Fruit fly (Drosophila melanogaster) whole organism, embryonic: Measurements from ENCODE around the gene barr.

Experiments
- Adf1 ChIP-seq: fragments of 200-800 bp; sonication (Bioruptor generic); IDR thresholded peaks from 2 replicates; pipeline ENCODE4 v1.3.6; 2022; ENCODE audit warnings: missing biosample characterization, missing genetic modification characterization
- CG11456 ChIP-seq: fragments of 200-800 bp; sonication (Bioruptor generic); IDR thresholded peaks from 3 replicates; pipeline ENCODE4 v1.3.6; 2022; ENCODE audit warnings: missing biosample characterization, missing genetic modification characterization
- CG12071 ChIP-seq: fragments of 200-800 bp; sonication (Bioruptor generic); optimal IDR thresholded peaks from 3 replicates; lab custom pipeline; 2018; ENCODE audit warnings: missing biosample characterization, mild to moderate bottlenecking, missing genetic modification characterization
- CG1233 ChIP-seq: fragments of 200-800 bp; sonication (Bioruptor generic); optimal IDR thresholded peaks from 4 replicates; lab custom pipeline; 2018; ENCODE audit warnings: missing biosample characterization, mild to moderate bottlenecking, missing genetic modification characterization
- CG12769 ChIP-seq: fragments of 200-800 bp; sonication (Bioruptor generic); optimal IDR thresholded peaks from 2 replicates; lab custom pipeline; 2019; ENCODE audit warnings: missing biosample characterization, mild to moderate bottlenecking, missing genetic modification characterization, moderate library complexity
- CG13123 ChIP-seq: fragments of 200-800 bp; sonication (Bioruptor generic); optimal IDR thresholded peaks from 2 replicates; lab custom pipeline; 2016; ENCODE audit warnings: missing biosample characterization, missing genetic modification characterization
- CG13287 ChIP-seq: fragments of 200-800 bp; sonication (Bioruptor generic); IDR thresholded peaks from 2 replicates; pipeline ENCODE4 v1.3.6; 2022; ENCODE audit warnings: missing biosample characterization, missing genetic modification characterization; ENCODE audit not compliant: partially characterized antibody
- CG14710 ChIP-seq: fragments of 200-800 bp; sonication (Bioruptor generic); optimal IDR thresholded peaks from 3 replicates; lab custom pipeline; 2019; ENCODE audit warnings: missing biosample characterization, mild to moderate bottlenecking, missing genetic modification characterization, moderate library complexity
- CG15073 ChIP-seq: fragments of 200-800 bp; sonication (Bioruptor generic); optimal IDR thresholded peaks from 2 replicates; lab custom pipeline; 2016; ENCODE audit warnings: missing biosample characterization, missing genetic modification characterization
- CG16813 ChIP-seq: fragments of 200-800 bp; sonication (Bioruptor generic); IDR thresholded peaks from 3 replicates; pipeline ENCODE4 v1.3.6; 2022; ENCODE audit warnings: missing biosample characterization, missing genetic modification characterization; ENCODE audit not compliant: partially characterized antibody
- CG1792 ChIP-seq: fragments of 200-800 bp; sonication (Bioruptor generic); optimal IDR thresholded peaks from 2 replicates; lab custom pipeline; 2016; ENCODE audit warnings: missing biosample characterization, missing genetic modification characterization
- CG1832 ChIP-seq: fragments of 200-800 bp; sonication (Bioruptor generic); optimal IDR thresholded peaks from 2 replicates; lab custom pipeline; 2017; ENCODE audit warnings: missing biosample characterization, mild to moderate bottlenecking, missing genetic modification characterization, inconsistent platforms
- CG2120 ChIP-seq: fragments of 200-800 bp; sonication (Bioruptor generic); optimal IDR thresholded peaks from 3 replicates; lab custom pipeline; 2016; ENCODE audit warnings: missing biosample characterization, missing genetic modification characterization
- CG2875 ChIP-seq: fragments of 200-800 bp; sonication (Bioruptor generic); optimal IDR thresholded peaks from 2 replicates; lab custom pipeline; 2017; ENCODE audit warnings: missing biosample characterization, mild to moderate bottlenecking, missing genetic modification characterization, missing genetic modification reagents
- CG34376 ChIP-seq: fragments of 200-800 bp; sonication (Bioruptor generic); optimal IDR thresholded peaks from 2 replicates; lab custom pipeline; 2018; ENCODE audit warnings: missing biosample characterization, mild to moderate bottlenecking, missing genetic modification characterization
- CG43689 ChIP-seq: fragments of 200-800 bp; sonication (Bioruptor generic); IDR thresholded peaks from 2 replicates; pipeline ENCODE4 v1.3.6; 2022; ENCODE audit warnings: missing biosample characterization, missing genetic modification characterization
- CG6689 ChIP-seq: fragments of 200-800 bp; sonication (Bioruptor generic); IDR thresholded peaks from 2 replicates; pipeline ENCODE4 v1.3.6; 2022; ENCODE audit warnings: missing biosample characterization, missing genetic modification characterization
- CG7786 ChIP-seq: fragments of 200-800 bp; sonication (Bioruptor generic); optimal IDR thresholded peaks from 2 replicates; lab custom pipeline; 2016; ENCODE audit warnings: missing biosample characterization, missing genetic modification characterization
- CG9727 ChIP-seq: fragments of 200-800 bp; sonication (Bioruptor generic); optimal IDR thresholded peaks from 3 replicates; lab custom pipeline; 2017; ENCODE audit warnings: missing biosample characterization, mild to moderate bottlenecking, missing genetic modification characterization
- CrebB ChIP-seq: fragments of 200-800 bp; sonication (Bioruptor generic); optimal IDR thresholded peaks from 3 replicates; lab custom pipeline; 2018; ENCODE audit warnings: missing biosample characterization, mild to moderate bottlenecking, missing genetic modification characterization
- D19A ChIP-seq: fragments of 200-800 bp; optimal IDR thresholded peaks from 3 replicates; lab custom pipeline; 2019; ENCODE audit warnings: missing biosample characterization, mild to moderate bottlenecking, missing genetic modification characterization, moderate library complexity
- Ets65A ChIP-seq: fragments of 200-800 bp; sonication (Bioruptor generic); peaks from one replicate; lab custom pipeline; 2016; ENCODE audit warnings: missing biosample characterization, missing genetic modification characterization
- GATAe ChIP-seq: fragments of 200-800 bp; sonication (Bioruptor generic); conservative IDR thresholded peaks from 2 replicates; pipeline ENCODE4 v1.3.6; 2022; ENCODE audit warnings: missing biosample characterization, missing genetic modification characterization
- NK7.1 ChIP-seq: fragments of 200-800 bp; sonication (Bioruptor generic); optimal IDR thresholded peaks from 3 replicates; lab custom pipeline; 2016; ENCODE audit warnings: missing biosample characterization, missing genetic modification characterization
- Neu2 ChIP-seq: fragments of 200-800 bp; sonication (Bioruptor generic); optimal IDR thresholded peaks from 3 replicates; lab custom pipeline; 2016; ENCODE audit warnings: missing biosample characterization, missing genetic modification characterization, borderline replicate concordance
- Optix ChIP-seq: fragments of 200-800 bp; sonication (Bioruptor generic); IDR thresholded peaks from 3 replicates; pipeline ENCODE4 v1.3.6; 2022; ENCODE audit warnings: missing biosample characterization, missing genetic modification characterization
- Poxn ChIP-seq: fragments of 200-800 bp; sonication (Bioruptor generic); IDR thresholded peaks from 2 replicates; pipeline ENCODE4 v1.3.6; 2022; ENCODE audit warnings: missing biosample characterization, missing genetic modification characterization
- Rfx ChIP-seq: fragments of 200-800 bp; sonication (Bioruptor generic); IDR thresholded peaks from 2 replicates; pipeline ENCODE4 v1.3.6; 2022; ENCODE audit warnings: missing biosample characterization, missing genetic modification characterization
- Rx ChIP-seq: fragments of 200-800 bp; sonication (Bioruptor generic); IDR thresholded peaks from 2 replicates; pipeline ENCODE4 v1.3.6; 2022; ENCODE audit warnings: missing biosample characterization, missing genetic modification characterization
- ato ChIP-seq: fragments of 200-800 bp; sonication (Bioruptor generic); IDR thresholded peaks from 2 replicates; pipeline ENCODE4 v1.3.6; 2022; ENCODE audit warnings: missing biosample characterization, missing genetic modification characterization; ENCODE audit not compliant: partially characterized antibody
- az2 ChIP-seq: fragments of 200-800 bp; sonication (Bioruptor generic); optimal IDR thresholded peaks from 3 replicates; lab custom pipeline; 2016; ENCODE audit warnings: missing biosample characterization, missing genetic modification characterization
- bab2 ChIP-seq: fragments of 200-800 bp; sonication (Bioruptor generic); optimal IDR thresholded peaks from 2 replicates; lab custom pipeline; 2016; ENCODE audit warnings: missing biosample characterization, missing genetic modification characterization
- cad ChIP-seq: fragments of >200 bp; optimal IDR thresholded peaks from 2 replicates; lab custom pipeline; 2017; ENCODE audit warnings: missing biosample characterization, missing genetic modification characterization
- chn ChIP-seq: fragments of 200-800 bp; sonication (Bioruptor generic); optimal IDR thresholded peaks from 2 replicates; lab custom pipeline; 2016; ENCODE audit warnings: missing biosample characterization, missing genetic modification characterization
- dimm ChIP-seq: fragments of 200-800 bp; sonication (Bioruptor generic); IDR thresholded peaks from 2 replicates; pipeline ENCODE4 v1.3.6; 2022; ENCODE audit warnings: missing biosample characterization, missing genetic modification characterization
- dysf ChIP-seq: fragments of 200-800 bp; sonication (Bioruptor generic); IDR thresholded peaks from 3 replicates; pipeline ENCODE4 v1.3.6; 2022; ENCODE audit warnings: missing biosample characterization, missing genetic modification characterization
- fru ChIP-seq: fragments of >200 bp; optimal IDR thresholded peaks from 2 replicates; lab custom pipeline; 2017
- grn ChIP-seq: fragments of 200-800 bp; sonication (Bioruptor generic); optimal IDR thresholded peaks from 3 replicates; lab custom pipeline; 2017; ENCODE audit warnings: missing biosample characterization, missing genetic modification characterization
- gsb ChIP-seq: fragments of 200-800 bp; sonication (Bioruptor generic); IDR thresholded peaks from 2 replicates; pipeline ENCODE4 v1.3.6; 2022; ENCODE audit warnings: missing biosample characterization, missing genetic modification characterization
- hkb ChIP-seq, 2 experiments: fragments of 200-800 bp in 1 of 2; fragments of >200 bp in 1 of 2; sonication (Bioruptor generic) in 1 of 2; IDR thresholded peaks in 1 of 2; optimal IDR thresholded peaks in 1 of 2; 2 replicates each; pipeline versions ENCODE4 v1.3.6 to Lab custom; 2017 to 2022; ENCODE audit warnings: missing biosample characterization in 1 of 2, missing genetic modification characterization in 1 of 2
- maf-S ChIP-seq: fragments of 200-800 bp; sonication (Bioruptor generic); optimal IDR thresholded peaks from 2 replicates; lab custom pipeline; 2016; ENCODE audit warnings: missing biosample characterization, missing genetic modification characterization
- org-1 ChIP-seq: fragments of 200-800 bp; sonication (Bioruptor generic); optimal IDR thresholded peaks from 2 replicates; lab custom pipeline; 2017; ENCODE audit warnings: missing biosample characterization, missing genetic modification characterization
- pan ChIP-seq, 4 experiments: fragments of >200 bp in 3 of 4; fragments of 200-800 bp in 1 of 4; sonication (Bioruptor generic) in 1 of 4; optimal IDR thresholded peaks in 3 of 4; IDR thresholded peaks in 1 of 4; 2 replicates each; pipeline versions ENCODE4 v1.3.6 to Lab custom; 2017 to 2022; ENCODE audit warnings: missing biosample characterization in 2 of 4, missing genetic modification characterization in 2 of 4, mixed read lengths in 1 of 4
- pita ChIP-seq: fragments of 200-800 bp; sonication (Bioruptor generic); optimal IDR thresholded peaks from 2 replicates; lab custom pipeline; 2017; ENCODE audit warnings: missing biosample characterization, mild to moderate bottlenecking, missing genetic modification characterization
- rib ChIP-seq: fragments of 200-800 bp; sonication (Bioruptor generic); IDR thresholded peaks from 2 replicates; pipeline ENCODE4 v1.3.6; 2022; ENCODE audit warnings: missing biosample characterization, missing genetic modification characterization
- scrt ChIP-seq: fragments of 200-800 bp; sonication (Bioruptor generic); optimal IDR thresholded peaks from 2 replicates; lab custom pipeline; 2018; ENCODE audit warnings: missing biosample characterization, mild to moderate bottlenecking, missing genetic modification characterization, moderate library complexity
- sd ChIP-seq: fragments of 200-800 bp; sonication (Bioruptor generic); optimal IDR thresholded peaks from 3 replicates; lab custom pipeline; 2018; ENCODE audit warnings: missing biosample characterization, mild to moderate bottlenecking, missing genetic modification characterization, moderate library complexity
- sens-2 ChIP-seq: fragments of 200-800 bp; sonication (Bioruptor generic); IDR thresholded peaks from 2 replicates; pipeline ENCODE4 v1.3.6; 2022; ENCODE audit warnings: missing biosample characterization, missing genetic modification characterization
- sr ChIP-seq: fragments of 200-800 bp; sonication (Bioruptor generic); IDR thresholded peaks from 3 replicates; pipeline ENCODE4 v1.3.6; 2022; ENCODE audit warnings: missing biosample characterization, missing genetic modification characterization
- ssp ChIP-seq: fragments of 200-800 bp; sonication (Bioruptor generic); IDR thresholded peaks from 2 replicates; pipeline ENCODE4 v1.3.6; 2022; ENCODE audit warnings: missing biosample characterization, missing genetic modification characterization
- unc-4 ChIP-seq: fragments of 200-800 bp; sonication (Bioruptor generic); IDR thresholded peaks from 2 replicates; pipeline ENCODE4 v1.3.6; 2022; ENCODE audit warnings: missing biosample characterization, missing genetic modification characterization; ENCODE audit not compliant: partially characterized antibody

The barr gene

DNA sequence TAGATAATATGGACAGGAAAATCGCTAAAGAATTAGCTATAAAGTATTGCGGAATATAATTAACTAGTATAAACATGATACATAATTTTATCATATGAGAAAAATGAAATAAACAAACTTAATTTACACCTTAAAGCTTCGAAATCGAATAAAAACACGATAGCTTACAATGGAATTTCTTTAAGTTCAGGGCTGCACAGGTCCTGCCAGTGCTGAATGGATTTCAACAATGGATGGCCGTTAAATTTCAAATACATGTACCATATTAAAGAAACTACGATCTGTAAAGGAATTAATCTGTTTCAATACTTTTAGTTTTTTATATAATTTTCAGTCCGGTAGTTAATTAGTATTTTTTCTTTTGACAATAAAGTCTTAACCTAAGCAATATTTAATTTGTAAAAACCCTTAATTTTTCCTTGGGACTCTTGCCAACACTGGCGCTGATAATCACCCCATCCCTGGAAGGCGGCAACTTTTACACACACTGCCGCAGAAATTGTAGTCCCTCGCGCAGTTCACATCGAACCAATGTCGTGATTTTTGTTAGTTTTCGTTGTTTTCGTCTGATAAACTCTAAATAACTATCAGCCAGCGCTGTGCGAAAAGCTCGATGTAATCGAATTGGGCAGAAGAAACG, at the start of gene barr, which contains the start of gene lok:
Gene barr, minus strand, starts transcription at position 353 of the 640 bp plus-strand sequence.
Gene lok, plus strand, starts transcription at position 405 of the 640 bp plus-strand sequence.
- TF ChIP-seq pan (optimal IDR thresholded peaks at IDR 0.05; lab: Kevin White, UChicago) = no peak
- TF ChIP-seq pan (GFP tag; optimal IDR thresholded peaks at IDR 0.05 in 1 of 2, IDR thresholded peaks at IDR 0.05 in 1 of 2) = no peak
- TF ChIP-seq maf-S = no peak
- TF ChIP-seq CG12769 = no peak
- TF ChIP-seq CG1792 (GFP tag; lab: Kevin White, UChicago) = no peak
- no peak for TF ChIP-seq dimm (GFP tag; lab: Robert Waterston, UW)
- TF ChIP-seq sd = peak; percentile 80
- TF ChIP-seq Poxn (GFP tag; lab: Robert Waterston, UW) = no peak
- no peak for TF ChIP-seq CG16813 (GFP tag; lab: Robert Waterston, UW)
- no peak for TF ChIP-seq CrebB (tag; lab: Kevin White, UChicago)
- peak; percentile 46 for TF ChIP-seq chn (GFP tag; lab: Kevin White, UChicago)
- no peak for TF ChIP-seq GATAe (GFP tag; lab: Robert Waterston, UW)
- TF ChIP-seq CG6689 = no peak
- no peak for TF ChIP-seq CG15073
- TF ChIP-seq cad (GFP tag; lab: Kevin White, UChicago) = no peak
- no peak for TF ChIP-seq sens-2
- peak; percentile 59 for TF ChIP-seq az2 (GFP tag; lab: Kevin White, UChicago)
- no peak for TF ChIP-seq sr (GFP tag; lab: Robert Waterston, UW)
- TF ChIP-seq Neu2 (GFP tag; lab: Kevin White, UChicago) = peak; percentile 1
- TF ChIP-seq NK7.1 (GFP tag; lab: Kevin White, UChicago) = no peak
- peak; percentile 43; the same call in 1 of the 2 replicates for TF ChIP-seq ssp (GFP tag; lab: Robert Waterston, UW)
- no peak for TF ChIP-seq pita (GFP tag; lab: Kevin White, UChicago)
- no peak for TF ChIP-seq Rx (GFP tag; lab: Robert Waterston, UW)
- peak; percentile 49 for TF ChIP-seq CG1233
- TF ChIP-seq grn (GFP tag; lab: Kevin White, UChicago) = no peak
- no peak for TF ChIP-seq CG12071 (GFP tag; lab: Kevin White, UChicago)
- TF ChIP-seq Rfx (GFP tag; lab: Robert Waterston, UW) = peak; percentile 51; the same call in 1 of the 2 replicates
- TF ChIP-seq D19A = no peak
- no peak for TF ChIP-seq CG43689 (GFP tag; lab: Robert Waterston, UW)
- TF ChIP-seq dysf (GFP tag; lab: Robert Waterston, UW) = peak; percentile 49; the same call in 1 of the 3 replicates
- no peak for TF ChIP-seq ato (GFP tag; lab: Robert Waterston, UW)
- peak; percentile 40 for TF ChIP-seq CG7786 (GFP tag; lab: Kevin White, UChicago)
- TF ChIP-seq CG2875 (GFP tag; lab: Kevin White, UChicago) = peak; percentile 29
- TF ChIP-seq CG2120 (GFP tag; lab: Kevin White, UChicago) = peak; percentile 75
- TF ChIP-seq CG1832 = no peak
- peak; percentile 69 for TF ChIP-seq CG9727
- peak; percentile 78 for TF ChIP-seq CG14710
- TF ChIP-seq Adf1 = no peak
- peak; percentile 24 for TF ChIP-seq bab2
- no peak for TF ChIP-seq rib (GFP tag; lab: Robert Waterston, UW)
- TF ChIP-seq org-1 (GFP tag; lab: Kevin White, UChicago) = no peak
- no peak for TF ChIP-seq CG34376
- TF ChIP-seq hkb (optimal IDR thresholded peaks at IDR 0.05; lab: Kevin White, UChicago) = no peak
- TF ChIP-seq hkb (GFP tag; IDR thresholded peaks at IDR 0.05; lab: Robert Waterston, UW) = no peak
- no peak for TF ChIP-seq CG13287 (GFP tag; lab: Robert Waterston, UW)
- no peak for TF ChIP-seq CG11456 (GFP tag; lab: Robert Waterston, UW)
- no peak for TF ChIP-seq scrt (GFP tag; lab: Kevin White, UChicago)
- no peak for TF ChIP-seq CG13123
- TF ChIP-seq unc-4 = no peak
- peak; percentile 97 for TF ChIP-seq Ets65A (GFP tag; lab: Kevin White, UChicago)
- no peak for TF ChIP-seq Optix
- TF ChIP-seq gsb (GFP tag; lab: Robert Waterston, UW) = no peak
- no peak for TF ChIP-seq fru (lab: Kevin White, UChicago)
